Worm (Caenorhabditis elegans) whole organism, L1 larva: Measurements from ENCODE around the gene T16D1.1.

Experiments
- C04F5.9 ChIP-seq: sonication (generic microtip); optimal IDR thresholded peaks from 2 replicates; lab custom pipeline; 2016; ENCODE audit warnings: missing genetic modification characterization, missing compliant biosample characterization
- C34B4.2 ChIP-seq: sonication (generic microtip); optimal IDR thresholded peaks from 2 replicates; lab custom pipeline; 2017; ENCODE audit warnings: mild to moderate bottlenecking, missing genetic modification characterization, missing compliant biosample characterization
- F16B12.6 ChIP-seq: fragments of 150-350 bp; optimal IDR thresholded peaks from 2 replicates; lab custom pipeline; 2014; ENCODE audit warnings: missing biosample characterization, missing genetic modification characterization
- Y116A8C.19 ChIP-seq: sonication (generic microtip); optimal IDR thresholded peaks from 2 replicates; lab custom pipeline; 2016; ENCODE audit warnings: missing compliant biosample characterization, missing genetic modification characterization, borderline replicate concordance
- aha-1 ChIP-seq: fragments of 150-350 bp; optimal IDR thresholded peaks from 2 replicates; lab custom pipeline; 2014; ENCODE audit warnings: missing biosample characterization, missing genetic modification characterization
- alr-1 ChIP-seq: fragments of 200-800 bp; sonication (Bioruptor generic); optimal IDR thresholded peaks from 2 replicates; lab custom pipeline; 2018; ENCODE audit warnings: borderline replicate concordance, mild to moderate bottlenecking, missing genetic modification characterization, missing compliant biosample characterization
- aly-2 ChIP-seq: fragments of 150-350 bp; optimal IDR thresholded peaks from 2 replicates; lab custom pipeline; 2014; ENCODE audit warnings: missing biosample characterization, missing genetic modification characterization
- blmp-1 ChIP-seq: fragments of 150-350 bp; optimal IDR thresholded peaks from 2 replicates; lab custom pipeline; 2014; ENCODE audit warnings: missing biosample characterization, missing genetic modification characterization
- ceh-82 ChIP-seq, 3 experiments: fragments of 150-350 bp in 1 of 3; sonication (generic microtip) in 2 of 3; optimal IDR thresholded peaks; 2 replicates each; lab custom pipeline; 2014 to 2017; ENCODE audit warnings: missing biosample characterization in 3 of 3, missing genetic modification characterization in 3 of 3
- ceh-90 ChIP-seq: sonication (generic microtip); optimal IDR thresholded peaks from 2 replicates; lab custom pipeline; 2016; ENCODE audit warnings: missing genetic modification characterization, missing compliant biosample characterization
- ces-1 ChIP-seq: fragments of 150-350 bp; optimal IDR thresholded peaks from 2 replicates; lab custom pipeline; 2014; ENCODE audit warnings: missing biosample characterization, missing genetic modification reagents, missing genetic modification characterization
- efl-1 ChIP-seq, 4 experiments: fragments of 150-350 bp; optimal IDR thresholded peaks in 3 of 4; peaks in 1 of 4; 1 replicate in 1 of 4; 2 replicates in 3 of 4; lab custom pipeline; 2014; ENCODE audit warnings: missing biosample characterization in 2 of 4, missing genetic modification characterization in 2 of 4, missing genetic modification reagents in 2 of 4
- egl-27 ChIP-seq, 2 experiments: fragments of 150-350 bp in 1 of 2; sonication (generic microtip); optimal IDR thresholded peaks; 3 replicates each; lab custom pipeline; 2017 to 2018; ENCODE audit warnings: missing biosample characterization in 2 of 2, missing genetic modification characterization in 2 of 2, missing genetic modification reagents in 2 of 2
- elt-2 ChIP-seq: sonication (generic microtip); optimal IDR thresholded peaks from 2 replicates; lab custom pipeline; 2016; ENCODE audit warnings: missing genetic modification characterization, mild to moderate bottlenecking, inconsistent platforms, missing compliant biosample characterization, missing genetic modification reagents
- elt-3 ChIP-seq, 6 experiments: fragments of 150-350 bp in 1 of 6; sonication (generic microtip); optimal IDR thresholded peaks; 2 replicates each; lab custom pipeline; 2017 to 2018; ENCODE audit warnings: missing biosample characterization in 6 of 6, missing genetic modification characterization in 6 of 6, inconsistent platforms in 1 of 6
- ets-5 ChIP-seq: fragments of 200-800 bp; sonication (Bioruptor generic); IDR thresholded peaks from 2 replicates; pipeline ENCODE4 v1.3.6; 2022; ENCODE audit warnings: missing genetic modification characterization, missing compliant biosample characterization
- fkh-10 ChIP-seq: sonication (generic microtip); optimal IDR thresholded peaks from 2 replicates; lab custom pipeline; 2017; ENCODE audit warnings: missing biosample characterization, missing genetic modification reagents, missing genetic modification characterization
- fkh-4 ChIP-seq: sonication (generic microtip); optimal IDR thresholded peaks from 2 replicates; lab custom pipeline; 2016; ENCODE audit warnings: missing compliant biosample characterization, missing genetic modification characterization, borderline replicate concordance
- fos-1 ChIP-seq: fragments of 150-350 bp; optimal IDR thresholded peaks from 2 replicates; lab custom pipeline; 2014; ENCODE audit warnings: missing biosample characterization, missing genetic modification characterization
- hlh-17 ChIP-seq: fragments of 200-800 bp; sonication (Bioruptor generic); optimal IDR thresholded peaks from 2 replicates; lab custom pipeline; 2018; ENCODE audit warnings: missing genetic modification characterization, mild to moderate bottlenecking, missing compliant biosample characterization, moderate library complexity, borderline replicate concordance
- hlh-4 ChIP-seq: sonication (generic microtip); optimal IDR thresholded peaks from 2 replicates; lab custom pipeline; 2016; ENCODE audit warnings: mild to moderate bottlenecking, missing genetic modification characterization, missing compliant biosample characterization
- irx-1 ChIP-seq: sonication (generic microtip); optimal IDR thresholded peaks from 2 replicates; lab custom pipeline; 2016; ENCODE audit warnings: missing genetic modification characterization, missing compliant biosample characterization
- isw-1 ChIP-seq: fragments of 200-800 bp; sonication (Bioruptor generic); IDR thresholded peaks from 2 replicates; pipeline ENCODE4 v1.3.6; 2022; ENCODE audit warnings: missing genetic modification characterization, missing compliant biosample characterization
- lin-13 ChIP-seq: fragments of 150-350 bp; optimal IDR thresholded peaks from 2 replicates; lab custom pipeline; 2014; ENCODE audit warnings: missing biosample characterization, missing genetic modification reagents, missing genetic modification characterization
- lin-14 ChIP-seq: fragments of 200-800 bp; sonication (Bioruptor generic); optimal IDR thresholded peaks from 2 replicates; lab custom pipeline; 2018; ENCODE audit warnings: mild to moderate bottlenecking, missing genetic modification characterization, moderate library complexity, missing compliant biosample characterization
- lin-15B ChIP-seq: fragments of 150-350 bp; sonication (generic microtip); optimal IDR thresholded peaks from 3 replicates; lab custom pipeline; 2014; ENCODE audit warnings: missing biosample characterization, missing genetic modification characterization
- lir-3 ChIP-seq: sonication (generic microtip); optimal IDR thresholded peaks from 2 replicates; lab custom pipeline; 2016; ENCODE audit warnings: mild to moderate bottlenecking, missing genetic modification characterization, moderate library complexity, missing compliant biosample characterization; ENCODE audit not compliant: poor library complexity
- lsy-2 ChIP-seq, 2 experiments: fragments of 150-350 bp; optimal IDR thresholded peaks; 2 replicates each; lab custom pipeline; 2014; ENCODE audit warnings: missing biosample characterization in 2 of 2, missing genetic modification characterization in 2 of 2
- mab-9 ChIP-seq: fragments of 200-800 bp; sonication (Bioruptor generic); IDR thresholded peaks from 2 replicates; pipeline ENCODE4 v1.3.6; 2022; ENCODE audit warnings: missing genetic modification reagents, missing genetic modification characterization, missing compliant biosample characterization
- mdl-1 ChIP-seq, 2 experiments: fragments of 150-350 bp; optimal IDR thresholded peaks; 2 replicates each; lab custom pipeline; 2014 to 2017; ENCODE audit warnings: missing biosample characterization in 2 of 2, missing genetic modification characterization in 2 of 2, inconsistent platforms in 1 of 2
- mep-1 ChIP-seq: fragments of 150-350 bp; optimal IDR thresholded peaks from 2 replicates; lab custom pipeline; 2014; ENCODE audit warnings: missing biosample characterization, missing genetic modification characterization
- nhr-12 ChIP-seq: sonication (generic microtip); optimal IDR thresholded peaks from 2 replicates; lab custom pipeline; 2017; ENCODE audit warnings: missing biosample characterization, missing genetic modification characterization
- nhr-20 ChIP-seq: sonication (generic microtip); optimal IDR thresholded peaks from 2 replicates; lab custom pipeline; 2016; ENCODE audit warnings: mild to moderate bottlenecking, missing genetic modification characterization, missing compliant biosample characterization
- nhr-71 ChIP-seq: sonication (generic microtip); optimal IDR thresholded peaks from 2 replicates; lab custom pipeline; 2016; ENCODE audit warnings: mild to moderate bottlenecking, missing genetic modification characterization, moderate library complexity, missing compliant biosample characterization
- nhr-76 ChIP-seq: sonication (generic microtip); optimal IDR thresholded peaks from 2 replicates; lab custom pipeline; 2017; ENCODE audit warnings: missing biosample characterization, missing genetic modification characterization
- nhr-77 ChIP-seq: fragments of 150-350 bp; optimal IDR thresholded peaks from 2 replicates; lab custom pipeline; 2014; ENCODE audit warnings: missing biosample characterization, missing genetic modification characterization
- nhr-90 ChIP-seq: sonication (generic microtip); optimal IDR thresholded peaks from 2 replicates; lab custom pipeline; 2016; ENCODE audit warnings: mild to moderate bottlenecking, missing genetic modification characterization, missing compliant biosample characterization; ENCODE audit not compliant: poor library complexity
- pax-3 ChIP-seq: fragments of 200-800 bp; sonication (Bioruptor generic); optimal IDR thresholded peaks from 2 replicates; lab custom pipeline; 2018; ENCODE audit warnings: mild to moderate bottlenecking, missing genetic modification characterization, moderate library complexity, missing compliant biosample characterization
- pqm-1 ChIP-seq: sonication (generic microtip); optimal IDR thresholded peaks from 3 replicates; lab custom pipeline; 2017; ENCODE audit warnings: missing biosample characterization, missing genetic modification characterization
- skn-1 ChIP-seq: fragments of 150-350 bp; optimal IDR thresholded peaks from 2 replicates; lab custom pipeline; 2014; ENCODE audit warnings: missing biosample characterization, missing genetic modification characterization
- snpc-4 ChIP-seq: fragments of 150-350 bp; optimal IDR thresholded peaks from 2 replicates; lab custom pipeline; 2014; ENCODE audit warnings: missing biosample characterization, missing genetic modification characterization
- snu-23 ChIP-seq: sonication (generic microtip); optimal IDR thresholded peaks from 2 replicates; lab custom pipeline; 2016; ENCODE audit warnings: missing genetic modification characterization, missing compliant biosample characterization
- sox-4 ChIP-seq: sonication (generic microtip); optimal IDR thresholded peaks from 2 replicates; lab custom pipeline; 2016; ENCODE audit warnings: missing genetic modification characterization, missing compliant biosample characterization
- sptf-1 ChIP-seq: fragments of 150-350 bp; optimal IDR thresholded peaks from 2 replicates; lab custom pipeline; 2014; ENCODE audit warnings: missing biosample characterization, missing genetic modification characterization
- sup-37 ChIP-seq: fragments of 200-800 bp; sonication (Bioruptor generic); optimal IDR thresholded peaks from 2 replicates; lab custom pipeline; 2018; ENCODE audit warnings: mild to moderate bottlenecking, missing genetic modification characterization, missing compliant biosample characterization
- swsn-7 ChIP-seq: sonication (generic microtip); optimal IDR thresholded peaks from 2 replicates; lab custom pipeline; 2016; ENCODE audit warnings: missing genetic modification characterization, missing compliant biosample characterization
- tbx-2 ChIP-seq: sonication (generic microtip); optimal IDR thresholded peaks from 2 replicates; lab custom pipeline; 2016; ENCODE audit warnings: missing genetic modification characterization, missing compliant biosample characterization
- tlp-1 ChIP-seq: fragments of 150-350 bp; optimal IDR thresholded peaks from 2 replicates; lab custom pipeline; 2014; ENCODE audit warnings: missing biosample characterization, missing genetic modification characterization
- unc-130 ChIP-seq: fragments of 150-350 bp; optimal IDR thresholded peaks from 2 replicates; lab custom pipeline; 2017; ENCODE audit warnings: missing biosample characterization, missing genetic modification characterization, inconsistent platforms
- unc-98 ChIP-seq: fragments of 200-800 bp; sonication (Bioruptor generic); IDR thresholded peaks from 2 replicates; pipeline ENCODE4 v1.3.6; 2022; ENCODE audit warnings: missing genetic modification characterization, missing compliant biosample characterization
- xbp-1 ChIP-seq: sonication (generic microtip); optimal IDR thresholded peaks from 2 replicates; lab custom pipeline; 2016; ENCODE audit warnings: missing genetic modification characterization, missing compliant biosample characterization
- zag-1 ChIP-seq: fragments of 150-350 bp; optimal IDR thresholded peaks from 2 replicates; lab custom pipeline; 2014; ENCODE audit warnings: missing biosample characterization, missing genetic modification characterization
- zip-4 ChIP-seq: fragments of 200-800 bp; sonication (Bioruptor generic); optimal IDR thresholded peaks from 2 replicates; lab custom pipeline; 2018; ENCODE audit warnings: mild to moderate bottlenecking, missing genetic modification characterization, moderate library complexity, missing compliant biosample characterization
- ztf-4 ChIP-seq: fragments of 150-350 bp; optimal IDR thresholded peaks from 2 replicates; lab custom pipeline; 2014; ENCODE audit warnings: missing biosample characterization, missing genetic modification characterization

T16D1.1 gene

DNA sequence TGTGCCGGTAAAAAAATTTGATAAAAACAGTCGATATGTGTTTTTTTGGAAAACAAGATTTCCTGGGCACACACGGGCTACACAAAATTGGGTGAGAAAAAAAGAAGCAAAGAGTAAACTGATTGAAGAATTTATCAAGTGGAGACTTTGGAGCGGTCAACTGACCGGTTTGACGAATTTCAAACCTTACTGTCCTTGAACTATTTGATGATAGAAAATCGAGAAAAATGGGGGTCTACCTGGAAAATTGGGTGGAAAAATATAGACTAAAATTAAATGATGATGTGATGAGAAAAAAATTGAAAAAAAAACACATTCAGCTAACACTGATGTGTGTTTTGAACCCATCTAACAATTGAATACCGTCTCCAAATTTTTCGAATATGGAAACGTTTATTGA is 30.6 kb downstream of the T16D1.1 start, which contains the start of gene C34F11.8 (continued):
- TF ChIP-seq hlh-4 (tag; lab: Kevin White, UChicago) (no peak), ces-1 (GFP tag; lab: Kevin White, UChicago) (no peak), unc-98 (GFP tag; lab: Robert Waterston, UW) (no peak), ztf-4 (tag; lab: Kevin White, UChicago) (no peak), nhr-20 (tag; lab: Kevin White, UChicago) (peak; percentile 56), nhr-76 (tag; lab: Kevin White, UChicago) (no peak), Y116A8C.19 (tag; lab: Kevin White, UChicago) (no peak), zag-1 (tag; lab: Kevin White, UChicago) (no peak), F16B12.6 (tag; lab: Kevin White, UChicago) (no peak), C34B4.2 (no peak), isw-1 (GFP tag; lab: Robert Waterston, UW) (no peak), C04F5.9 (tag; lab: Kevin White, UChicago) (no peak), ceh-82 (tag; optimal IDR thresholded peaks at IDR 0.05; lab: Kevin White, UChicago) (no peak), egl-27 (tag; optimal IDR thresholded peaks at IDR 0.05; lab: Kevin White, UChicago) (no peak), nhr-77 (tag; lab: Kevin White, UChicago) (no peak), mdl-1 (tag; optimal IDR thresholded peaks at IDR 0.05; lab: Kevin White, UChicago) (no peak), sptf-1 (tag; lab: Kevin White, UChicago) (no peak), hlh-17 (no peak), elt-3 (tag; optimal IDR thresholded peaks at IDR 0.05; lab: Kevin White, UChicago) (peak in 2 of 6 experiments; percentile 38 to 78), ceh-90 (no peak), fkh-4 (no peak), swsn-7 (tag; lab: Kevin White, UChicago) (no peak), nhr-90 (tag; lab: Kevin White, UChicago) (no peak), tbx-2 (tag; lab: Kevin White, UChicago) (no peak), lsy-2 (tag; optimal IDR thresholded peaks at IDR 0.05; lab: Kevin White, UChicago) (peak in 1 of 2 experiments; percentile 14), elt-2 (no peak), sox-4 (tag; lab: Kevin White, UChicago) (no peak), alr-1 (tag; lab: Kevin White, UChicago) (no peak), unc-130 (tag; lab: Kevin White, UChicago) (no peak), aha-1 (no peak), pax-3 (no peak), xbp-1 (tag; lab: Kevin White, UChicago) (no peak), lin-14 (GFP tag; lab: Kevin White, UChicago) (peak; percentile 50), irx-1 (tag; lab: Kevin White, UChicago) (no peak), fkh-10 (no peak), snpc-4 (tag; lab: Kevin White, UChicago) (no peak), lir-3 (tag; lab: Kevin White, UChicago) (no peak), mep-1 (tag; lab: Kevin White, UChicago) (peak; percentile 11), efl-1 (optimal IDR thresholded peaks at IDR 0.05; lab: Kevin White, UChicago) (no peak), efl-1 (GFP tag; optimal IDR thresholded peaks at IDR 0.05 in 1 of 2; lab: Kevin White, UChicago) (no peak), skn-1 (tag; lab: Kevin White, UChicago) (no peak), zip-4 (no peak), fos-1 (no peak), tlp-1 (no peak), blmp-1 (tag; lab: Kevin White, UChicago) (peak; percentile 10), lin-15B (tag; lab: Kevin White, UChicago) (no peak), lin-13 (GFP tag; lab: Kevin White, UChicago) (no peak), snu-23 (peak; percentile 27), ets-5 (GFP tag; lab: Robert Waterston, UW) (no peak), aly-2 (no peak), pqm-1 (tag; lab: Kevin White, UChicago) (no peak), nhr-12 (tag; lab: Kevin White, UChicago) (no peak), mab-9 (GFP tag; lab: Robert Waterston, UW) (no peak), nhr-71 (tag; lab: Kevin White, UChicago) (peak; percentile 58), sup-37 (GFP tag; lab: Kevin White, UChicago) (no peak)
